Worm (Caenorhabditis elegans): ENCODE measurements around the gene K01A2.6.

ce11 chrII:300977-301772, 1.4 kb downstream of the K01A2.6 start, which contains the start of gene K01A2.5:
- TF ChIP-seq nhr-19 (GFP tag; conservative IDR thresholded peaks at IDR 0.05) (no peak), unc-130 (tag; optimal IDR thresholded peaks at IDR 0.05) (no peak), egl-27 (tag; optimal IDR thresholded peaks at IDR 0.05) (no peak), snpc-4 (tag; optimal IDR thresholded peaks at IDR 0.05) (no peak), fos-1 (tag; optimal IDR thresholded peaks at IDR 0.05) (no peak), nhr-90 (tag; optimal IDR thresholded peaks at IDR 0.05; ENCODE audit: poor library complexity) (no peak), dsc-1 (tag; optimal IDR thresholded peaks at IDR 0.05) (no peak), efl-1 (optimal IDR thresholded peaks at IDR 0.05) (no peak), efl-1 (GFP tag; optimal IDR thresholded peaks at IDR 0.05 in 1 of 2) (no peak), tbx-2 (tag; optimal IDR thresholded peaks at IDR 0.05) (no peak), ama-1 (optimal IDR thresholded peaks at IDR 0.05) (no peak), nhr-76 (tag; optimal IDR thresholded peaks at IDR 0.05) (no peak), nhr-28 (tag; optimal IDR thresholded peaks at IDR 0.05) (no peak), ztf-4 (tag; optimal IDR thresholded peaks at IDR 0.05) (no peak)
